Comparison of ENCODE assay signal across 3 worm cellular contexts in the genomic region with DNA sequence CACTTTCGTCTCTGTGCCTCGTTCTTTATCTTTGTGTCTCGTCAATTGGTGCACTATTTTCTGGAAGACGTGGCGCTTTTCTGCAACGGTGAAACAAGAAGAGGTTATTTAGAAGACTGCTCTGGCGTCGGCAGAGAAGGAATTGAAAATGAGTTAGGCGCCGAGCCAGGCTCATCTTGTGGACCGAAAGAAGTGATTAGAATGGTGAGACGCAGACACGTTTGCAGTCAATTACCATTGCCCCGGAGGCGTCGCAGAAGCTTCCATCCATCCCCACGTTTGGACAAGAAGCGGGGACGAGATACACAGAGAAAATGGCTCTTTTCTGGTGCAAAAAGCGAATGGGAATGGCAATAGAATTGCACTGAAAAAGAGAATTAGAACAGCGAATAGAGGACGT.
TF ChIP-seq lines count a peak whose summit lies in the region.

No protein-coding gene starts in this region.

TF ChIP-seq in whole organism, L1 larva, 84 proteins besides CTCF, POLR2A, EP300 and RAD21 (continued from another document):
- TF ChIP-seq snu-23 (GFP tag; optimal IDR thresholded peaks at IDR 0.05; lab: Kevin White, UChicago) (peak; percentile 5), tbx-2 (tag; optimal IDR thresholded peaks at IDR 0.05; lab: Kevin White, UChicago) (peak; percentile 7), irx-1 (tag; optimal IDR thresholded peaks at IDR 0.05; lab: Kevin White, UChicago) (no peak), lsy-2 (tag; optimal IDR thresholded peaks at IDR 0.05; lab: Kevin White, UChicago) (peak in 1 of 2 experiments; percentile 6)

TF ChIP-seq in whole organism, L2 larva, 48 proteins besides CTCF, POLR2A, EP300 and RAD21 (continued from another document):
- TF ChIP-seq peb-1 (tag; optimal IDR thresholded peaks at IDR 0.05; lab: Kevin White, UChicago) (no peak), lsy-2 (tag; optimal IDR thresholded peaks at IDR 0.05; lab: Kevin White, UChicago) (peak in 1 of 2 experiments; percentile 35), Y55F3AM.14 (GFP tag; optimal IDR thresholded peaks at IDR 0.05; lab: Kevin White, UChicago) (no peak), gmeb-1 (tag; optimal IDR thresholded peaks at IDR 0.05; lab: Kevin White, UChicago) (no peak), sem-4 (tag; optimal IDR thresholded peaks at IDR 0.05; lab: Kevin White, UChicago) (peak; percentile 13), ztf-11 (tag; optimal IDR thresholded peaks at IDR 0.05; lab: Kevin White, UChicago) (no peak), nhr-11 (tag; optimal IDR thresholded peaks at IDR 0.05; lab: Kevin White, UChicago) (no peak), nhr-23 (tag; optimal IDR thresholded peaks at IDR 0.05; lab: Kevin White, UChicago) (no peak), nhr-25 (tag; optimal IDR thresholded peaks at IDR 0.05; lab: Kevin White, UChicago) (no peak), unc-55 (GFP tag; optimal IDR thresholded peaks at IDR 0.05; lab: Kevin White, UChicago) (peak; percentile 26), ztf-1 (GFP tag; conservative IDR thresholded peaks at IDR 0.05; lab: Robert Waterston, UW) (no peak), crh-2 (tag; optimal IDR thresholded peaks at IDR 0.05; lab: Kevin White, UChicago) (peak; percentile 69), unc-62 (GFP tag; optimal IDR thresholded peaks at IDR 0.05; lab: Kevin White, UChicago) (no peak), mbf-1 (tag; optimal IDR thresholded peaks at IDR 0.05; lab: Kevin White, UChicago) (no peak), dmd-4 (tag; optimal IDR thresholded peaks at IDR 0.05; lab: Kevin White, UChicago) (no peak), zag-1 (tag; optimal IDR thresholded peaks at IDR 0.05; lab: Kevin White, UChicago) (peak; percentile 69), nhr-21 (tag; optimal IDR thresholded peaks at IDR 0.05; lab: Kevin White, UChicago) (no peak)

TF ChIP-seq in whole organism, L4 larva, 104 proteins besides CTCF, POLR2A, EP300 and RAD21 (continued from another document):
- TF ChIP-seq F44E2.7 (GFP tag; IDR thresholded peaks at IDR 0.05; lab: Robert Waterston, UW), result no peak
- no peak for TF ChIP-seq nhr-48 (tag; optimal IDR thresholded peaks at IDR 0.05; lab: Kevin White, UChicago)
- no peak for TF ChIP-seq F26F4.8 (GFP tag; conservative IDR thresholded peaks at IDR 0.05; lab: Robert Waterston, UW)
- TF ChIP-seq gei-8 (GFP tag; optimal IDR thresholded peaks at IDR 0.05; lab: Kevin White, UChicago), result no peak
- TF ChIP-seq lsy-2 (tag; optimal IDR thresholded peaks at IDR 0.05; lab: Kevin White, UChicago), result peak in 1 of 2 experiments; percentile 30
- TF ChIP-seq aha-1 (tag; lab: Kevin White, UChicago), result peak; percentile 98
- TF ChIP-seq nhr-25 (tag; optimal IDR thresholded peaks at IDR 0.05; lab: Kevin White, UChicago; ENCODE audit: borderline replicate concordance, insufficient read depth), result no peak
- no peak for TF ChIP-seq lin-38 (GFP tag; IDR thresholded peaks at IDR 0.05; lab: Robert Waterston, UW)
- TF ChIP-seq F49E8.2 (tag; optimal IDR thresholded peaks at IDR 0.05; lab: Kevin White, UChicago; ENCODE audit: borderline replicate concordance), result no peak
- TF ChIP-seq mdt-29 (GFP tag; IDR thresholded peaks at IDR 0.05; lab: Robert Waterston, UW), result no peak
- TF ChIP-seq set-16 (GFP tag; IDR thresholded peaks at IDR 0.05; lab: Robert Waterston, UW), result peak; percentile 21; the same call in 1 of the 2 replicates
- TF ChIP-seq ZK337.2 (GFP tag; IDR thresholded peaks at IDR 0.05; lab: Robert Waterston, UW), result no peak
- TF ChIP-seq lin-29 (GFP tag; IDR thresholded peaks at IDR 0.05; lab: Robert Waterston, UW), result no peak
- no peak for TF ChIP-seq dpl-1 (GFP tag; optimal IDR thresholded peaks at IDR 0.05; lab: Kevin White, UChicago)
- TF ChIP-seq hlh-11 (tag; optimal IDR thresholded peaks at IDR 0.05; lab: Kevin White, UChicago), result no peak
- TF ChIP-seq D1046.2 (GFP tag; IDR thresholded peaks at IDR 0.05; lab: Robert Waterston, UW), result no peak
- no peak for TF ChIP-seq madf-5 (GFP tag; IDR thresholded peaks at IDR 0.05; lab: Robert Waterston, UW)
- TF ChIP-seq ceh-28 (tag; optimal IDR thresholded peaks at IDR 0.05; lab: Kevin White, UChicago), result no peak
- no peak for TF ChIP-seq jun-1 (tag; optimal IDR thresholded peaks at IDR 0.05; lab: Kevin White, UChicago)
- TF ChIP-seq zfp-2 (tag; optimal IDR thresholded peaks at IDR 0.05; lab: Kevin White, UChicago), result no peak
- no peak for TF ChIP-seq daf-12 (tag; optimal IDR thresholded peaks at IDR 0.05; lab: Kevin White, UChicago)
- TF ChIP-seq rbr-2 (tag; optimal IDR thresholded peaks at IDR 0.05; lab: Kevin White, UChicago), result peak; percentile 38
- TF ChIP-seq ceh-32 (tag; optimal IDR thresholded peaks at IDR 0.05; lab: Kevin White, UChicago; ENCODE audit: poor library complexity), result no peak
- no peak for TF ChIP-seq cey-2 (tag; optimal IDR thresholded peaks at IDR 0.05; lab: Kevin White, UChicago; ENCODE audit: borderline replicate concordance, insufficient read depth)
- TF ChIP-seq skn-1 (tag; optimal IDR thresholded peaks at IDR 0.05; lab: Kevin White, UChicago), result no peak
- TF ChIP-seq attf-4 (tag; optimal IDR thresholded peaks at IDR 0.05; lab: Kevin White, UChicago), result no peak
- TF ChIP-seq duxl-1 (tag; optimal IDR thresholded peaks at IDR 0.05; lab: Kevin White, UChicago; ENCODE audit: poor library complexity), result no peak
- TF ChIP-seq zip-2 (tag; optimal IDR thresholded peaks at IDR 0.05; lab: Kevin White, UChicago), result no peak
- TF ChIP-seq daf-8 (GFP tag; IDR thresholded peaks at IDR 0.05; lab: Robert Waterston, UW), result no peak
- no peak for TF ChIP-seq unc-39 (tag; optimal IDR thresholded peaks at IDR 0.05; lab: Kevin White, UChicago)
- no peak for TF ChIP-seq ctbp-1 (GFP tag; IDR thresholded peaks at IDR 0.05; lab: Robert Waterston, UW)
- peak in 1 of 2 experiments; percentile 90 for TF ChIP-seq unc-62 (GFP tag; optimal IDR thresholded peaks at IDR 0.05 in 1 of 2; lab: Kevin White, UChicago)
- no peak for TF ChIP-seq unc-62 (tag; optimal IDR thresholded peaks at IDR 0.05; lab: Kevin White, UChicago)
- no peak for TF ChIP-seq fkh-10 (GFP tag; optimal IDR thresholded peaks at IDR 0.05; lab: Kevin White, UChicago)
- TF ChIP-seq nhr-6 (tag; optimal IDR thresholded peaks at IDR 0.05; lab: Kevin White, UChicago), result no peak
- TF ChIP-seq dmd-9 (GFP tag; IDR thresholded peaks at IDR 0.05; lab: Robert Waterston, UW), result no peak
- no peak for TF ChIP-seq mxl-2 (GFP tag; conservative IDR thresholded peaks at IDR 0.05; lab: Robert Waterston, UW)
- no peak for TF ChIP-seq madf-9 (GFP tag; conservative IDR thresholded peaks at IDR 0.05; lab: Robert Waterston, UW)
- TF ChIP-seq dmd-8 (GFP tag; IDR thresholded peaks at IDR 0.05; lab: Robert Waterston, UW), result 0 out of 2 replicates have a peak, but pooled peaks have one; percentile 28
- no peak for TF ChIP-seq snpc-1.2 (GFP tag; IDR thresholded peaks at IDR 0.05; lab: Robert Waterston, UW)
- no peak for TF ChIP-seq hlh-30 (tag; optimal IDR thresholded peaks at IDR 0.05; lab: Kevin White, UChicago; ENCODE audit: insufficient read depth)
- no peak for TF ChIP-seq dve-1 (tag; optimal IDR thresholded peaks at IDR 0.05; lab: Kevin White, UChicago; ENCODE audit: insufficient read depth)
- TF ChIP-seq pqm-1 (tag; optimal IDR thresholded peaks at IDR 0.05; lab: Kevin White, UChicago), result no peak
- no peak for TF ChIP-seq vab-7 (GFP tag; IDR thresholded peaks at IDR 0.05; lab: Robert Waterston, UW)
- TF ChIP-seq mep-1 (tag; optimal IDR thresholded peaks at IDR 0.05; lab: Kevin White, UChicago), result peak; percentile 3
